Worm (Caenorhabditis elegans): Measurements from ENCODE around the gene fbxa-196.

Gene fbxa-196

DNA sequence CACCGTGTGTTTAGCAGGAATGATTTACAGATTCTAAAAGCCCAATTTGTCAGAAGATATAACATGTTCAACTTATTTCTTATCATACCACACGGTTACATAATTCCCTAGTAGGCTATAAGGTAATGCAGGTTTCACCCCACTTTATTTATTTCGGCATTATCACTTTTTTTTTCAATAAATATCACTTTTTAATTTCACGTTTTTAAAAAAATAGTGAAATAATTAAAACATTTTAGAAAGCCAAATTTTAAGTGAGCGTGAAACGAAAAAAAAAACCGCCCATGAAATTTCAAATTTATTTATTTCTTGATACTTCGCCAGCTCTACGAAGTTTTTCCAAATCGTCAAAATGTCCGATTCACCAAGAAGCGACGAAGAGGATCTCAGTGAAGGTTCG, at the start of gene fbxa-196:
TSS of gene fbxa-196 (plus strand) at position 301 of the 400 bp plus-strand sequence.
- TF ChIP-seq nhr-11 (tag; optimal IDR thresholded peaks at IDR 0.05): no peak
- TF ChIP-seq lin-39 (tag; optimal IDR thresholded peaks at IDR 0.05): no peak
- no peak for TF ChIP-seq sma-9 (GFP tag; optimal IDR thresholded peaks at IDR 0.05)
- TF ChIP-seq sma-9 (tag; optimal IDR thresholded peaks at IDR 0.05): no peak
- no peak for TF ChIP-seq gmeb-1 (tag; optimal IDR thresholded peaks at IDR 0.05)
- no peak for TF ChIP-seq elt-3 (tag; optimal IDR thresholded peaks at IDR 0.05)

DNA sequence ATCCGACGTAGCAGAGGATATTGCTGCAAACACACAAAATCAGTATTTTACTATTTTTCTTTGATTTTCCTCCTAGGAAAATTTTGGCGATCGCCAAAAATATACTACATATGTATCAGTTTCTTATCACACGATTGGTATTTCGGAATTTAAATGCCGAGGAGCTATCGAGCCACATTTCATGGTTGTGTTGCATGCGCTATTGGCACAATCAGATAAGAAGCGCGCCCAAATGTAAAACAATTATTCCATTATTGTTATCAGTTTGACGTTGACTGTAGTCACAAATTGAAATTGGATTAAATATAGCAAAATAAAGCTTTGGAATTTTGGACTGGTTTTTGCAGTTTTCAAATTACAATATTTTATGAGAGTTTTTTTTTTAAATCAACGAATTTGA, 49.5 kb upstream of the fbxa-196 start:
- TF ChIP-seq peb-1 (tag; optimal IDR thresholded peaks at IDR 0.05) (no peak), sma-9 (GFP tag; optimal IDR thresholded peaks at IDR 0.05) (peak; percentile 50), sma-9 (tag; optimal IDR thresholded peaks at IDR 0.05) (no peak), egl-27 (tag; optimal IDR thresholded peaks at IDR 0.05) (no peak), lin-39 (tag; optimal IDR thresholded peaks at IDR 0.05) (no peak), nhr-6 (tag; optimal IDR thresholded peaks at IDR 0.05) (no peak), crh-2 (tag; optimal IDR thresholded peaks at IDR 0.05) (peak; percentile 3), F13H6.1 (tag; optimal IDR thresholded peaks at IDR 0.05) (no peak), fos-1 (tag; optimal IDR thresholded peaks at IDR 0.05) (peak; percentile 67), nhr-12 (tag; optimal IDR thresholded peaks at IDR 0.05) (no peak), nhr-77 (tag; optimal IDR thresholded peaks at IDR 0.05) (no peak), lin-13 (GFP tag; optimal IDR thresholded peaks at IDR 0.05) (no peak)

DNA sequence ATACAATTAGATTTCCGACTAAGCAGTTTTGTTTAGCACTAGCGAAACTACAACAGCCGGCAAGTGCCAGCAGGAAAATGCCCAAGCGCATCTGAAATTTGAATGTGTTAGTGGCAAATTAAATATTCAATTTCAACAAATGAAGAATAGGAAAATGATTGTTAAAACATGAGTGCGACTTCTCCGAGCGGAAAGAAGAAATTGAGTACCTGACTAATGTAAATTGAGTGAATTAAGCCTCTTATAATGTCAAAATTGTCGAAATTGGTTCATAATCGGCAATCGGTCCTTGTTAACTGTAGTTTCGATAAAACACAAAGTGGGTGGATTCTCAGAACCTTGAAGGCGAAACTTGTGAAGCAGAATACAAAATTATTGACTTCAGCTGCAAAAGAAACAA, 48.6 kb upstream of the fbxa-196 start, which contains the start of gene gfi-1:
TSS of gene gfi-1 (minus strand) at position 101 of the 400 bp plus-strand sequence.
- TF ChIP-seq nhr-77 (tag; optimal IDR thresholded peaks at IDR 0.05) (no peak), ceh-82 (tag; optimal IDR thresholded peaks at IDR 0.05) (no peak), elt-3 (tag; optimal IDR thresholded peaks at IDR 0.05) (no peak), nhr-129 (tag; optimal IDR thresholded peaks at IDR 0.05) (no peak), peb-1 (tag; optimal IDR thresholded peaks at IDR 0.05) (no peak), lsy-2 (tag; optimal IDR thresholded peaks at IDR 0.05) (no peak), nhr-6 (tag; optimal IDR thresholded peaks at IDR 0.05) (no peak), lin-11 (tag; optimal IDR thresholded peaks at IDR 0.05) (no peak), crh-2 (tag; optimal IDR thresholded peaks at IDR 0.05) (no peak), gmeb-1 (tag; optimal IDR thresholded peaks at IDR 0.05) (no peak), R02D3.7 (tag; optimal IDR thresholded peaks at IDR 0.05) (no peak), lin-39 (tag; optimal IDR thresholded peaks at IDR 0.05) (no peak), snpc-4 (tag; optimal IDR thresholded peaks at IDR 0.05) (no peak), nhr-23 (tag; optimal IDR thresholded peaks at IDR 0.05) (no peak), aly-2 (tag; optimal IDR thresholded peaks at IDR 0.05) (no peak), ztf-4 (tag; optimal IDR thresholded peaks at IDR 0.05) (no peak), alr-1 (tag; optimal IDR thresholded peaks at IDR 0.05) (no peak), nhr-237 (tag; optimal IDR thresholded peaks at IDR 0.05) (no peak)

DNA sequence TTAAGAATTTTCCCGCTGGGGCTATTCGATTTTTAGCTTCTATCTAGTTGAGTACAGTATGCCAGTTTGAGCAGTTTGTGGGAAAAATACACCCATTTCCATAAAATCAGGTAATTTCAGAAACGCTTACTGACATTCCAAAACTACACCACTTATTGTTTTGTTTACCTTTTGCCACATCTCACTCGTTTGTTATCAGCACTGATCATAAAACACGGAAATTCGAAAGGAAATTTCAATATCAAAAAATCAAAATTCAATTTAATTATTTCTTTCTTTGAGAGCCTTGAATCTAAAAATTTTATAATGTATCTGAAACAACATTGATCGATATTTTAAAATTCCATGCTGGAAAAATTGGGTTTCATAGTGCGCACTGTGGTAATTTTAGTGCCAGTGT, 47.9 kb upstream of the fbxa-196 start:
- TF ChIP-seq crh-2 (tag; optimal IDR thresholded peaks at IDR 0.05) (peak; percentile 14), unc-55 (GFP tag; optimal IDR thresholded peaks at IDR 0.05) (no peak), nhr-77 (tag; optimal IDR thresholded peaks at IDR 0.05) (no peak), fos-1 (tag; optimal IDR thresholded peaks at IDR 0.05) (peak; percentile 32)

DNA sequence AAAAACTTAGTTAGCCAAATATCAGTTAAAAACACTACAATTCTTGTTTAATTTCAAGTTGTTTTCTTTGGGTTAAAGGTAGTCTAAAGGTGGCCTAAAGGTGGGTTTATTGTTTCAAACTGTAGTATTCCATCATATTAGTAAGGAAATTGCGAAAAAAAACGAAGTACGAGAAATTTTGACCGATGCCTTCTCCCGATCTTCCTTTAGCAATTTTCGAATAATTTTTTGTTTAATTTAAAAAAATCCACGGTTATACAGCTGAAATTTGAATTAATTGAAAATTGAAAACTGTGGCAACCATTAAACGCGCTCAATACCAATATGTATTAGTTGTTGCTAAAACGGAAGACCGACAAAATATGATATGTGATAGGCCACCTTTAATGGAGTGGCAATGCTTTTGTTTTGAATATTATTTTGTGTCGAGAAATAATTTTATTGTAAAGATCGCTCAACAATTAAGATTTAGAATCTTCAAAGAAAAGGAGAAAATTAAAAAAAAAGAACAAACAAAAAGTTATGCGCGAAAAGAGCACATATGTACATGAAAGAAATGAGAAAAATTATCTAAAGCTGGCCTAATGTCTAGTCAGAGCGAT, 47.4 kb upstream of the fbxa-196 start:
- TF ChIP-seq crh-2 (tag; optimal IDR thresholded peaks at IDR 0.05) (peak; percentile 55), peb-1 (tag; optimal IDR thresholded peaks at IDR 0.05) (no peak)

DNA sequence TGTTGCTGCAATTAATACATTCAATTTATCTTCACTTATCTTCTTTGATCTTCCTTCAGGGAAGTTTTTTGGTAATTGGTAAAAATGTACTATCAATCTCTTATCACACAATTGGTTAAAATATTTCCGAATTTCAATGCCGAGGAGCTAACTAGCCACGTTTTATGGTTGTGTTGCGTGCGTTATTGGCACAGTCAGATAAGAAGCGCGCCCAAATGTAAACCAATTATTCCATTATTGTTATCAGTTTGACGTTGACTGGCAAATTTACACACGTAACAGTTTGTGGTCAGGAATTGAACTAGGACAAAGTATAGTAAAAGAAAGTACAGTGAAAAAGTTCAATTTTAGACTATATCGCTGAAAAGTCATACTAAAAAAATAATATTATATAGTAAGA, 40.9 kb upstream of the fbxa-196 start:
- TF ChIP-seq nhr-12 (tag; optimal IDR thresholded peaks at IDR 0.05) (no peak), sma-9 (GFP tag; optimal IDR thresholded peaks at IDR 0.05) (peak; percentile 14), sma-9 (tag; optimal IDR thresholded peaks at IDR 0.05) (no peak), nhr-6 (tag; optimal IDR thresholded peaks at IDR 0.05) (no peak), mdl-1 (tag; optimal IDR thresholded peaks at IDR 0.05) (no peak), crh-2 (tag; optimal IDR thresholded peaks at IDR 0.05) (peak; percentile 54)

DNA sequence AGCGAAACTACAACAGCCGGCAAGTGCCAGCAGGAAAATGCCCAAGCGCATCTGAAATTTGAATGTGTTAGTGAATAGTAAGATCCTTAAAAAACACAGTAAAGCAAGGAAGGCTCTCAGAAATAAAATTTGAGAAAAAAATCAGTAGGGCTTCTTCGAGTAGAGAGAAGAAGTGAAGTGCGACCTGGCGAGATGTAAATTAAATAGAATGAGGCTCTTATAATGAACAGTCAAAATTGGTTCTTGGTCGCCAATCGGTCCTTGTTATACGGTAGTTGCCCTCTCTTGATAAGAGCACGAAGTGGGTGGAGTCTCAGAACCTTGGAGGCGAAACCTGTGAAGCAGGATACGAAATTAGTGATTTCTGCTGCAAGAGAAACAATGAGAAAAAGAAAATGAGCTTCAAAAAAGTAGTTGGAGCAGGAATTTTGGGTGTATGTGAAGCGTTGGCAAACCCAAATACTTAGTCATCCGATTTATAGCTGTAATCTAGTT, 39.7 kb upstream of the fbxa-196 start, which contains the start of gene bcf-1:
TSS of gene bcf-1 (minus strand) at position 51 of the 495 bp plus-strand sequence.
- TF ChIP-seq Y55F3AM.14 (GFP tag; optimal IDR thresholded peaks at IDR 0.05) (no peak), nhr-10 (tag; optimal IDR thresholded peaks at IDR 0.05) (no peak), zag-1 (tag; optimal IDR thresholded peaks at IDR 0.05) (no peak), nhr-77 (tag; optimal IDR thresholded peaks at IDR 0.05) (no peak), ztf-4 (tag; optimal IDR thresholded peaks at IDR 0.05) (no peak), nhr-12 (tag; optimal IDR thresholded peaks at IDR 0.05) (no peak), mbf-1 (tag; optimal IDR thresholded peaks at IDR 0.05) (no peak), nhr-129 (tag; optimal IDR thresholded peaks at IDR 0.05) (no peak), ceh-82 (tag; optimal IDR thresholded peaks at IDR 0.05) (no peak), mdl-1 (tag; optimal IDR thresholded peaks at IDR 0.05) (no peak), F13H6.1 (tag; optimal IDR thresholded peaks at IDR 0.05) (no peak)

All from whole organism, L2 larva.